Fruit fly (Drosophila melanogaster): Measurements from ENCODE around the gene CG32069.
A peak's percentile ranks its signal among the peaks of the same experiment; 100 is the strongest.

CG32069 gene

dm6 chr3L:11084557-11085231 lies 22.3 kb upstream of the CG32069 start (continued):
- TF ChIP-seq eve (GFP tag; optimal IDR thresholded peaks at IDR 0.05) (peak in 1 of 2 experiments; percentile 72), CTCF (GFP tag; optimal IDR thresholded peaks at IDR 0.05) (peak; percentile 69), Bgb (GFP tag; IDR thresholded peaks at IDR 0.05; ENCODE audit: partially characterized antibody) (no peak), CG11456 (GFP tag; IDR thresholded peaks at IDR 0.05) (peak; percentile 90), CG9817 (tag; optimal IDR thresholded peaks at IDR 0.05) (peak; percentile 77), psq (GFP tag; optimal IDR thresholded peaks at IDR 0.05) (peak; percentile 91), CG32532 (GFP tag; IDR thresholded peaks at IDR 0.05) (peak; percentile 93), CG17912 (GFP tag; optimal IDR thresholded peaks at IDR 0.05) (peak; percentile 78), Usf (GFP tag; optimal IDR thresholded peaks at IDR 0.05) (peak; percentile 77), Ada2b (GFP tag; IDR thresholded peaks at IDR 0.05) (peak; percentile 97), GATAe (GFP tag; conservative IDR thresholded peaks at IDR 0.05) (peak; percentile 62), hb (GFP tag; IDR thresholded peaks at IDR 0.05; ENCODE audit: partially characterized antibody) (no peak), chn (GFP tag; optimal IDR thresholded peaks at IDR 0.05) (peak; percentile 97), Hey (tag; optimal IDR thresholded peaks at IDR 0.05) (peak; percentile 40), NK7.1 (GFP tag; optimal IDR thresholded peaks at IDR 0.05) (peak; percentile 95), ato (GFP tag; IDR thresholded peaks at IDR 0.05; ENCODE audit: partially characterized antibody) (no peak), CG11247 (GFP tag; IDR thresholded peaks at IDR 0.05) (peak; percentile 89), CG17186 (GFP tag; optimal IDR thresholded peaks at IDR 0.05) (peak; percentile 82), Med (GFP tag) (peak; percentile 99), tio (GFP tag; optimal IDR thresholded peaks at IDR 0.05) (peak; percentile 95), ewg (GFP tag; optimal IDR thresholded peaks at IDR 0.05) (peak; percentile 93), Ptx1 (GFP tag; IDR thresholded peaks at IDR 0.05) (peak; percentile 97), Eip74EF (GFP tag; optimal IDR thresholded peaks at IDR 0.05) (peak in 1 of 2 experiments; percentile 98), CG8765 (GFP tag; IDR thresholded peaks at IDR 0.05) (peak; percentile 87), HLH54F (GFP tag; optimal IDR thresholded peaks at IDR 0.05) (peak; percentile 91), CG7963 (GFP tag; IDR thresholded peaks at IDR 0.05; ENCODE audit: partially characterized antibody) (no peak), CG12942 (GFP tag; optimal IDR thresholded peaks at IDR 0.05) (peak; percentile 96), Dp (GFP tag; optimal IDR thresholded peaks at IDR 0.05) (peak; percentile 12), CG10959 (GFP tag; IDR thresholded peaks at IDR 0.05) (peak; percentile 95), CG8944 (GFP tag; optimal IDR thresholded peaks at IDR 0.05) (peak; percentile 94), br (optimal IDR thresholded peaks at IDR 0.05) (no peak), CG14860 (GFP tag; IDR thresholded peaks at IDR 0.05; ENCODE audit: partially characterized antibody) (no peak), ab (GFP tag; optimal IDR thresholded peaks at IDR 0.05) (peak; percentile 86), CG34376 (GFP tag; optimal IDR thresholded peaks at IDR 0.05) (peak; percentile 78), CG14710 (tag; optimal IDR thresholded peaks at IDR 0.05) (peak; percentile 97), row (GFP tag; IDR thresholded peaks at IDR 0.05) (peak; percentile 97), sr (GFP tag; IDR thresholded peaks at IDR 0.05) (peak; percentile 91), PHDP (tag; optimal IDR thresholded peaks at IDR 0.05) (peak; percentile 97), CG32772 (GFP tag; IDR thresholded peaks at IDR 0.05) (peak; percentile 96), Blimp-1 (GFP tag; optimal IDR thresholded peaks at IDR 0.05) (peak; percentile 95), CG14014 (GFP tag; IDR thresholded peaks at IDR 0.05) (peak; percentile 95), pzg (GFP tag; optimal IDR thresholded peaks at IDR 0.05) (no peak), CG9876 (GFP tag; optimal IDR thresholded peaks at IDR 0.05) (peak; percentile 89), CG16779 (GFP tag; IDR thresholded peaks at IDR 0.05) (peak; percentile 73), CG8290 (GFP tag; optimal IDR thresholded peaks at IDR 0.05) (peak; percentile 95), CG8290 (tag; optimal IDR thresholded peaks at IDR 0.05) (peak in 1 of 2 experiments; percentile 77), amos (GFP tag; IDR thresholded peaks at IDR 0.05; ENCODE audit: partially characterized antibody) (no peak), CG10321 (GFP tag; IDR thresholded peaks at IDR 0.05) (peak; percentile 81), Max (GFP tag; optimal IDR thresholded peaks at IDR 0.05) (peak; percentile 96), CG3163 (GFP tag; optimal IDR thresholded peaks at IDR 0.05) (peak; percentile 85)
